Worm (Caenorhabditis elegans): ENCODE measurements around the gene str-247.

The str-247 gene

DNA sequence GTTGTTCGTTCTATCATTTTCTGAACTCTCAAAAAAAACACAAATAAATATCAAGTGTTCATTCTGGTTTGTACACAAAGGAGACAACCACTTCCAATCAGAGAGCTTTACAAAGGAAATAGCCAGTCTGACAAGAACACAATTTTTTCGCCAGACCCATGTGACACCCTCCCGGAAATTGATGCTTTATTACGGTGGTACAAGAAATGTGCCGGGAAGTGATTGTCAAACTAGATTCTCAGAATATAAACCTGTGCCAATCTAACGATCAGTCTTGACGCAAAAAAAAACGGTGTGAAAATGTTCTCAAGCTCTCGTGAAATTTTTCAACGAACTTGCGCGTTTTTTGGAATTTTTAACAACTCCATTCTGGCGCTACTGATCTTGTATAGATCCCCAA is at the start of gene str-247:
Gene str-247 (plus strand): TSS at position 301 of the 400 bp plus-strand sequence.
- TF ChIP-seq daf-19 (GFP tag; conservative IDR thresholded peaks at IDR 0.05) (no peak), set-16 (GFP tag; IDR thresholded peaks at IDR 0.05) (no peak), lin-1 (GFP tag; IDR thresholded peaks at IDR 0.05) (no peak), snpc-4 (tag; optimal IDR thresholded peaks at IDR 0.05) (no peak), R02D3.7 (tag; optimal IDR thresholded peaks at IDR 0.05) (no peak), lin-13 (GFP tag; optimal IDR thresholded peaks at IDR 0.05) (no peak)

DNA sequence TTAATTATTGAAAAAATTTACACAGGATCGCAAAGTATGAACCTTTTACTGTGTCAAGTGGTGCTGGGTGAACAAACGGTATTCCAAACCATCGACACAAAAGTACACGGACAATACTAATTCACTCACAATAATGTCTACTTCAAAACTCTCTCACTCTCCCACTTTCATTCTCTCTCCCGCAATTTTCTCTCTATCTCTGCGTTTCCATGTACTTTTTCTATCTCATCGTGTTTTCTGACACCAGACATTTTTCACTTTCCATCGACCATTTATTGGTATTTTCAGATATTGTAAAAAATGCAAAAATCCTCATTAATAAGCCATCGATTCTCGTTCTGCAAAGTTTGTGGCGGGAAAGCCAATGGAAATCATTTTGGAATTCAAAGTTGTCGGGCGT is 48.0 kb upstream of the str-247 start, which contains the start of gene nhr-156:
Gene nhr-156 (plus strand): TSS at position 266 of the 400 bp plus-strand sequence.
- TF ChIP-seq ztf-7 (tag; optimal IDR thresholded peaks at IDR 0.05) (no peak), nhr-28 (tag; optimal IDR thresholded peaks at IDR 0.05) (peak; percentile 0), daf-16 (GFP tag; optimal IDR thresholded peaks at IDR 0.05) (no peak), daf-16 (tag; optimal IDR thresholded peaks at IDR 0.05) (no peak), pqm-1 (tag; optimal IDR thresholded peaks at IDR 0.05) (peak; percentile 3), duxl-1 (tag; optimal IDR thresholded peaks at IDR 0.05; ENCODE audit: poor library complexity) (peak; percentile 81), aly-2 (tag; optimal IDR thresholded peaks at IDR 0.05) (no peak), tag-97 (GFP tag; IDR thresholded peaks at IDR 0.05) (no peak), nhr-11 (tag; optimal IDR thresholded peaks at IDR 0.05) (no peak), gei-8 (GFP tag; optimal IDR thresholded peaks at IDR 0.05) (no peak), ztf-11 (tag; optimal IDR thresholded peaks at IDR 0.05) (no peak), ctbp-1 (GFP tag; IDR thresholded peaks at IDR 0.05) (no peak), zfp-3 (GFP tag; conservative IDR thresholded peaks at IDR 0.05) (no peak)

DNA sequence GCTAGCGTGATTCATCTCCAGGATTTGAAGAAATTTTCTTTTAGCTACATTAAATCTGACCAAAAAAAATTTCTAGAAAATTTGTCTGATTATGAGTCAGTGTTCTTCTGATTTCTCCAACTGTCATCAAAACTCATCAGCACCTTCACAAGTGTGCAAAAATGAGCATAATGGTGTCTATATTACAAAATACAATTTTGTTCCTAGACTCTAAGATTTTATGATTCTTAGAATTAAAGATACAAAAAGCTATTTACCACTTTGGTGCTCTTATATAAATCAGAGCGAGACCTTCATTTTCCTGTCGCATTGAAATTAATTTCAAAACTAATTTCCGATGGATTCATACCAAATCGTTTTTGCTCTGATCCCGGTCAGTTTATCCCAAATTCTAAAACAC is 41.4 kb upstream of the str-247 start, which contains the start of gene srx-68:
Gene srx-68 (plus strand): TSS at position 301 of the 400 bp plus-strand sequence.
- TF ChIP-seq jun-1 (tag; optimal IDR thresholded peaks at IDR 0.05) (no peak), T26A8.4 (GFP tag; IDR thresholded peaks at IDR 0.05) (no peak), spr-1 (tag; optimal IDR thresholded peaks at IDR 0.05) (no peak), dve-1 (tag; optimal IDR thresholded peaks at IDR 0.05; ENCODE audit: insufficient read depth) (no peak), lin-39 (tag; optimal IDR thresholded peaks at IDR 0.05) (no peak), ceh-62 (tag; optimal IDR thresholded peaks at IDR 0.05) (no peak), unc-39 (tag; optimal IDR thresholded peaks at IDR 0.05) (no peak)

DNA sequence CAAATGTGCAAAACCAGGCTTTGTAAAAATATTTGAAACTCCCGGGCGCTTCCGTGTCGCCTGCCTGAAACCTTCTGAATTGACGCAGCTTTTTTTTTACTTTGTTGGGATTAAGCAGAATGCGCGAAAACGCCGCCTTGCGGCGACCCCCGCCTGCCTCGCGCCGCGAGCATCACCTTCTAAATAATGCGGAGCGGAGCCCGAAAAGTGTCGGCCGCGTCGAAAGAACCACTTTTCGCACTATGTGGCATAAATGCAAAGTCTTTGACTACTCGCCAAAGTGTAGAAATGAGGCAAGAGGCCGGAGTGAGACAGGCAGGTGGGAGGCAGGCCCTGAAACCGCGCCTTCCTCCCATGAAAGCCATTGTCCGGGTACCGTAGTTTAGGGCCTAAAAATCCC is 40.7 kb upstream of the str-247 start:
- TF ChIP-seq egl-43 (GFP tag; IDR thresholded peaks at IDR 0.05) (0 out of 2 replicates have a peak, but pooled peaks have one; percentile 9), pqm-1 (tag; optimal IDR thresholded peaks at IDR 0.05) (no peak), F49E8.2 (tag; optimal IDR thresholded peaks at IDR 0.05; ENCODE audit: borderline replicate concordance) (no peak), aly-2 (tag; optimal IDR thresholded peaks at IDR 0.05) (no peak), Y105C5A.15 (GFP tag; IDR thresholded peaks at IDR 0.05) (no peak), set-16 (GFP tag; IDR thresholded peaks at IDR 0.05) (peak; percentile 67), nhr-111 (GFP tag; optimal IDR thresholded peaks at IDR 0.05) (no peak), aha-1 (tag) (peak; percentile 76), unc-62 (GFP tag; optimal IDR thresholded peaks at IDR 0.05 in 1 of 2) (peak in 1 of 2 experiments; percentile 29), unc-62 (tag; optimal IDR thresholded peaks at IDR 0.05) (no peak)

DNA sequence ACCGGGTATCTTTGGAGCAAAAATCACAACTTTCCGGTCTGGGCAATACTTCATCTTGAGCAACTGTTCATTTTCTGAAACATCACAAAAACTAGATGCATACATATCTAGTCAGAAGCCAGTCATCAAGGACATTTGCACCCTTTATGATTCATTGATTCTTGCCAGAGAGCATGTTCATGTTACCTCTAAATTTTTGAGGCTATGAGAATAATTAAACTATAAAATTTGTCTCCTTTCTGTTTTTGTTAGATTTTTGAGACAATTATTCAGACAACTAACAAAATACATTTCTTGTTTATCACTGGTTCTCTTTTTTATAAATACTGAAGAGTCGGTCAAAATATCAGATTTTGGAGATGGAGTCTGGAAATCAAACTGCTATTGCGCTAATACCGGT is 37.4 kb upstream of the str-247 start, which contains the start of gene srx-67:
Gene srx-67 (plus strand): TSS at position 301 of the 400 bp plus-strand sequence.
- no peak for TF ChIP-seq gei-8 (GFP tag; optimal IDR thresholded peaks at IDR 0.05)
- TF ChIP-seq aha-1 (tag), result peak; percentile 74

DNA sequence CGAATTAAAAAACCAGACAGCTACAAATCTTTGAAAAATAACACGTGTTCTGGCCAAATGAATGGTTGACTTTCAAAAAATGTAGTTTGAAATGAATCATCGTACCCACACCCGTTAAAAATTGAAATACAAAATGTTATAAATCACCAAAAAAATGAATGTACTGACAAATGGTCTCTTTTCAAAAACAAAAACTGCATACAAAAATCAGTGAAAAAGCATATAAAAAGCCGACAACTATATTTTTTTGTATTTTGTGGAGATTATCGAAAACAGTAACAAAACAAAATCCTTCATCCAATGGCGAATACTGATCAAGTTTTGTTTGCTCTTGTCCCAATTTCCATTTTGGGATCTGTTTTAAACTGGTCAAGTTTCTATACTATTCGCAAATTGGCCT is 34.5 kb upstream of the str-247 start, which contains the start of gene srx-66:
Gene srx-66 (plus strand): TSS at position 301 of the 400 bp plus-strand sequence.
- TF ChIP-seq dmd-8 (GFP tag; IDR thresholded peaks at IDR 0.05) (no peak), ceh-28 (tag; optimal IDR thresholded peaks at IDR 0.05) (no peak), dve-1 (tag; optimal IDR thresholded peaks at IDR 0.05; ENCODE audit: insufficient read depth) (no peak), F44E2.7 (GFP tag; IDR thresholded peaks at IDR 0.05) (no peak), tra-1 (GFP tag; IDR thresholded peaks at IDR 0.05) (no peak), ceh-44 (GFP tag; IDR thresholded peaks at IDR 0.05) (no peak), Y5F2A.4 (GFP tag; optimal IDR thresholded peaks at IDR 0.05) (no peak), ceh-20 (GFP tag; IDR thresholded peaks at IDR 0.05) (no peak), egl-43 (GFP tag; IDR thresholded peaks at IDR 0.05) (no peak), mep-1 (tag; optimal IDR thresholded peaks at IDR 0.05) (no peak), dmd-9 (GFP tag; IDR thresholded peaks at IDR 0.05) (no peak), egl-27 (tag; optimal IDR thresholded peaks at IDR 0.05) (no peak), pha-4 (GFP tag; IDR thresholded peaks at IDR 0.05) (no peak), pha-4 (tag; optimal IDR thresholded peaks at IDR 0.05) (no peak), ama-1 (optimal IDR thresholded peaks at IDR 0.05) (no peak)
